Worm (Caenorhabditis elegans) whole organism, mixed stage, embryonic: ENCODE data around the gene srsx-1.

ENCODE experiments used
- elt-3 ChIP-seq: fragments of 150-350 bp; optimal IDR thresholded peaks from 2 replicates; lab custom pipeline; 2014; ENCODE audit warnings: missing biosample characterization, missing genetic modification characterization
- flh-1 ChIP-seq: fragments of 200-800 bp; sonication (Bioruptor generic); optimal IDR thresholded peaks from 2 replicates; lab custom pipeline; 2018; ENCODE audit warnings: mild to moderate bottlenecking, missing genetic modification characterization, moderate library complexity, missing compliant biosample characterization
- lin-13 ChIP-seq: fragments of 150-350 bp; optimal IDR thresholded peaks from 2 replicates; lab custom pipeline; 2014; ENCODE audit warnings: missing biosample characterization, missing genetic modification characterization
- mep-1 ChIP-seq: fragments of 150-350 bp; optimal IDR thresholded peaks from 2 replicates; lab custom pipeline; 2017; ENCODE audit warnings: missing biosample characterization, missing genetic modification reagents, missing genetic modification characterization, inconsistent platforms
- mls-2 ChIP-seq: sonication (generic microtip); optimal IDR thresholded peaks from 2 replicates; lab custom pipeline; 2016; ENCODE audit warnings: mild to moderate bottlenecking, missing genetic modification characterization, moderate library complexity, missing compliant biosample characterization
- nhr-12 ChIP-seq: fragments of 150-350 bp; optimal IDR thresholded peaks from 2 replicates; lab custom pipeline; 2014; ENCODE audit warnings: missing biosample characterization, missing genetic modification characterization
- nhr-76 ChIP-seq: sonication (generic microtip); optimal IDR thresholded peaks from 2 replicates; lab custom pipeline; 2017; ENCODE audit warnings: missing biosample characterization, missing genetic modification characterization
- tbx-8 ChIP-seq: fragments of 200-800 bp; sonication (Bioruptor generic); optimal IDR thresholded peaks from 2 replicates; lab custom pipeline; 2018; ENCODE audit warnings: mild to moderate bottlenecking, missing genetic modification characterization, moderate library complexity, missing compliant biosample characterization
- unc-120 ChIP-seq: sonication (generic microtip); optimal IDR thresholded peaks from 2 replicates; lab custom pipeline; 2017; ENCODE audit warnings: missing genetic modification characterization, missing compliant biosample characterization; ENCODE audit not compliant: poor library complexity, severe bottlenecking

DNA sequence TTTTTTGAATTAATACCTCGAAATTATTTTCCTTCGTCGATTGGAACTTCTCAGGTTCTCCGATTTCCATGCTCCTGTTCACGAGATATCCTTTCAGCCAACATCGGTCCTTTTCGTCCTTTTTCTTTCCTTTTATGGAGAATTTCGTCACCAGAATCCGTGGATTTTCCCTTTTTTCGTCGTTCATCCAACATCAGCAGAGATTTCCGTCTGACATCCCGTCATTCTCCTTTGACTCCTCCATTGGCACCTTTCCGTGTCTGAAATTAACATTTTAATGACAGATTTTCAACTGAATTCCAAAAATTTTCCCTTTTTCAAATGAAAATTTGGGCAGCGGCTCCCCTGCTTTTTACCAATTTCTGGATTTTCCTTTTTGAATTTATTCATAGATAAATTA is 22.9 kb downstream of the srsx-1 start:
- no peak for TF ChIP-seq unc-120 (tag; lab: Kevin White, UChicago)
- no peak for TF ChIP-seq lin-13 (tag; lab: Kevin White, UChicago)
- no peak for TF ChIP-seq nhr-76 (tag; lab: Kevin White, UChicago)
- no peak for TF ChIP-seq nhr-12 (tag; lab: Kevin White, UChicago)
- no peak for TF ChIP-seq mep-1 (tag; lab: Kevin White, UChicago)
- no peak for TF ChIP-seq mls-2 (tag; lab: Kevin White, UChicago)
- no peak for TF ChIP-seq tbx-8 (GFP tag; lab: Kevin White, UChicago)
- no peak for TF ChIP-seq flh-1 (GFP tag; lab: Kevin White, UChicago)
- TF ChIP-seq elt-3 (tag; lab: Kevin White, UChicago) = no peak
